Fruit fly (Drosophila melanogaster) ovary, adult (tissue): Measurements from ENCODE around the gene CCHa1.

ENCODE experiments used
- CG17801 ChIP-seq: fragments of 200-800 bp; optimal IDR thresholded peaks from 2 replicates; lab custom pipeline; 2019; ENCODE audit warnings: missing biosample characterization, mild to moderate bottlenecking, missing genetic modification characterization, moderate library complexity; ENCODE audit not compliant: partially characterized antibody

Gene CCHa1

DNA sequence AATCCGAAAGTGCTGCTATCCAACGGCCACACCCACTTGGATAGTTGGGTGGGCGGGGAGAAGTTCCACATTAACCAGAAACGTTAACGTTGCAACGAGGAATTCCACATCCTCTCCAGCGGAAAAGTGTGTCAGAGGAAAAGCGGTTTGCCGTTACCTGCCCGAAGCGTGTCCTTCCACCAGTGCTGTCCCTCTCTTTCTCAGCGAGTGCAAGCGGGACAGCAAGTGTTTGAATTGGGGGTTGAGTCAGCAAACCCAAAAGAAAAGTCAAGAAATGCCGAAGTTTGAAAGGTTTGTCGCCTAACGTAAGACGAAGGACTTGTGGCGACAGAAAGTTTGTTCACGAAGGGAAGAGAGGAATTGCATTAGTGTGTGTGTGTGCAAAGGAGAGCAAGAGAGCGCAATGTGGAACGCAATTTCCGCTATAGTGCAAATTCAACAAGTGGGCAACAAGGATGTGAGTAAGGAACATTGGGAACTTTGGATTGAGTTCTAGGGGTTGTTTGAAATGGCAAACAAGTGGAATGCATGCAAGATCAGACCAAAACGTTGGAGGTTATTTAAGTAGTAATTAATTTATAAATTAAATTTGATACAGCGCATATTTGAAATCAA lies 46.0 kb downstream of the CCHa1 start:
- no peak for TF ChIP-seq CG17801 (GFP tag; lab: Kevin White, UChicago)

- no peak for TF ChIP-seq CG17801 (GFP tag; lab: Kevin White, UChicago)
These were observed 47.9 kb downstream of the CCHa1 start for dm6 chr3R:14048702-14049142.

- TF ChIP-seq CG17801 (GFP tag; lab: Kevin White, UChicago) = no peak
These were observed 52.2 kb downstream of the CCHa1 start for dm6 chr3R:14044361-14044860.
